Fruit fly (Drosophila melanogaster) Kc167 (cell line): ENCODE measurements around the gene CG3198.

Experiments
- Myc ChIP-seq: fragments of >200 bp; optimal IDR thresholded peaks from 2 replicates; lab custom pipeline; 2017; ENCODE audit warnings: missing external identifiers
- Sin3A ChIP-seq: fragments of >200 bp; optimal IDR thresholded peaks from 2 replicates; lab custom pipeline; 2018; ENCODE audit warnings: missing external identifiers
- insv ChIP-seq: fragments of >200 bp; optimal IDR thresholded peaks from 3 replicates; lab custom pipeline; 2018; ENCODE audit warnings: missing external identifiers
- psq ChIP-seq: fragments of >200 bp; optimal IDR thresholded peaks from 2 replicates; lab custom pipeline; 2017; ENCODE audit warnings: missing external identifiers
- ttk ChIP-seq: sonication (Bioruptor generic); optimal IDR thresholded peaks from 2 replicates; lab custom pipeline; 2017; ENCODE audit warnings: missing external identifiers

dm6 chrX:6679502-6679810 lies 5.7 kb upstream of the CG3198 start:
- no peak for TF ChIP-seq insv (lab: Kevin White, UChicago)
- no peak for TF ChIP-seq ttk
- no peak for TF ChIP-seq psq (lab: Kevin White, UChicago)
- no peak for TF ChIP-seq Myc (lab: Kevin White, UChicago)
- TF ChIP-seq Sin3A (lab: Kevin White, UChicago) = no peak
